Worm (Caenorhabditis elegans) whole organism, early embryonic: ENCODE results near the gene F07C4.6.

Experiments
- ama-1 ChIP-seq: fragments of 150-350 bp; optimal IDR thresholded peaks from 2 replicates; lab custom pipeline; 2014
- hmbx-1 ChIP-seq: sonication (generic microtip); optimal IDR thresholded peaks from 2 replicates; lab custom pipeline; 2016; ENCODE audit warnings: mild to moderate bottlenecking, missing genetic modification characterization, missing compliant biosample characterization
- scrt-1 ChIP-seq: fragments of 200-800 bp; sonication (Bioruptor generic); IDR thresholded peaks from 2 replicates; pipeline ENCODE4 v1.3.6; 2022; ENCODE audit warnings: missing genetic modification characterization, missing compliant biosample characterization
- tra-4 ChIP-seq: sonication (generic microtip); optimal IDR thresholded peaks from 2 replicates; lab custom pipeline; 2017; ENCODE audit warnings: missing genetic modification characterization, missing compliant biosample characterization

ce11 chrV:7643416-7643815 lies 16.8 kb downstream of the F07C4.6 start, which contains the start of gene F07C4.11:
- TF ChIP-seq ama-1 (lab: Kevin White, UChicago) (no peak), scrt-1 (no peak), hmbx-1 (no peak), tra-4 (tag; lab: Kevin White, UChicago) (no peak)
